Fruit fly (Drosophila melanogaster): ENCODE data around the gene Cyp9f3.

The Cyp9f3 gene

DNA sequence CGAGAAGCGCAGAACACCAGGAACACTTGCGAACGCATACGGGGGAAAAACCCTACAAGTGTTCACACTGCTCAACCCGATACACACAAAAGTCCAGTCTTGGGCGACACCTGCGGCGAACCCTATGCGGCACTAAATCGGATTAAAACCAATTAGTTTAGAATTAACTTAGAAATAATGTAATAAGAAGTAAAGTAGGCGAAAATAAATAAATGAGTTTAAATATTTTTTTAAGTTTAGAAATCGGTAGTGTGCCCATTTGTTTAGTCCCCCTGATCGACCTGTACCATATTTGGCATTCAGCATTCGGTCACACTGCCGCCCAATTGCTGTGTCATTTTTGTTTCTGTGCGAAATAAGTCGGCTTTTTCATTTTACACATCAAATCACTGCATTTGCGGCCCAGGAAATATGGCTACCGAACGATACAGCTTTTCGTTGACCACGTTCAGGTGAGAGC lies 32.3 kb upstream of the Cyp9f3 start, which contains the start of gene Prosalpha2 (continued):
- TF ChIP-seq Hmr (GFP tag; optimal IDR thresholded peaks at IDR 0.05) (no peak), ken (GFP tag; IDR thresholded peaks at IDR 0.05) (no peak), trem (tag; optimal IDR thresholded peaks at IDR 0.05) (peak; percentile 80), zf30C (GFP tag; optimal IDR thresholded peaks at IDR 0.05) (peak; percentile 19), CG14860 (GFP tag; IDR thresholded peaks at IDR 0.05; ENCODE audit: partially characterized antibody) (no peak), CG18476 (GFP tag; optimal IDR thresholded peaks at IDR 0.05) (no peak), Bteb2 (GFP tag; optimal IDR thresholded peaks at IDR 0.05) (no peak), Ptx1 (GFP tag; IDR thresholded peaks at IDR 0.05) (peak; percentile 21; the same call in 1 of the 2 replicates), CG14710 (tag; optimal IDR thresholded peaks at IDR 0.05) (peak; percentile 80), pita (GFP tag; optimal IDR thresholded peaks at IDR 0.05) (no peak), CG15514 (GFP tag; optimal IDR thresholded peaks at IDR 0.05) (peak; percentile 62), CG34224 (GFP tag; IDR thresholded peaks at IDR 0.05; ENCODE audit: partially characterized antibody) (no peak), CG2712 (tag; optimal IDR thresholded peaks at IDR 0.05) (peak; percentile 28), CG3847 (GFP tag; IDR thresholded peaks at IDR 0.05) (no peak), hb (GFP tag; IDR thresholded peaks at IDR 0.05; ENCODE audit: partially characterized antibody) (no peak), gfzf (GFP tag; optimal IDR thresholded peaks at IDR 0.05) (peak; percentile 83), CG10431 (GFP tag; optimal IDR thresholded peaks at IDR 0.05) (no peak), CG17361 (GFP tag; IDR thresholded peaks at IDR 0.05) (0 out of 3 replicates have a peak, but pooled peaks have one; percentile 27), CG33213 (GFP tag; optimal IDR thresholded peaks at IDR 0.05) (peak; percentile 5), insv (GFP tag; optimal IDR thresholded peaks at IDR 0.05) (peak in 1 of 2 experiments; percentile 31), phol (tag; optimal IDR thresholded peaks at IDR 0.05) (peak; percentile 46), CG5245 (GFP tag; optimal IDR thresholded peaks at IDR 0.05) (no peak), CG13775 (GFP tag; optimal IDR thresholded peaks at IDR 0.05) (peak; percentile 5), CG8290 (GFP tag; optimal IDR thresholded peaks at IDR 0.05) (peak; percentile 9), CG8290 (tag; optimal IDR thresholded peaks at IDR 0.05) (no peak), gem (tag; optimal IDR thresholded peaks at IDR 0.05) (no peak), CG13424 (tag; optimal IDR thresholded peaks at IDR 0.05) (peak; percentile 20), Sry-β (GFP tag; optimal IDR thresholded peaks at IDR 0.05) (peak; percentile 19), Ets97D (GFP tag; optimal IDR thresholded peaks at IDR 0.05) (peak; percentile 2), MESR4 (GFP tag; optimal IDR thresholded peaks at IDR 0.05) (peak; percentile 66), sqz (GFP tag; optimal IDR thresholded peaks at IDR 0.05) (no peak), CTCF (GFP tag; optimal IDR thresholded peaks at IDR 0.05) (peak; percentile 9), Mad (GFP tag; optimal IDR thresholded peaks at IDR 0.05) (no peak), Hmx (GFP tag; optimal IDR thresholded peaks at IDR 0.05) (no peak), CG10565 (GFP tag; optimal IDR thresholded peaks at IDR 0.05) (no peak), GATAe (GFP tag; conservative IDR thresholded peaks at IDR 0.05) (no peak), Hr39 (optimal IDR thresholded peaks at IDR 0.05) (no peak), CG11560 (tag; IDR thresholded peaks at IDR 0.05) (no peak), nom (GFP tag; optimal IDR thresholded peaks at IDR 0.05) (peak; percentile 1), CG13894 (tag; optimal IDR thresholded peaks at IDR 0.05) (peak; percentile 23), CG6689 (GFP tag; IDR thresholded peaks at IDR 0.05) (no peak), slbo (GFP tag; IDR thresholded peaks at IDR 0.05) (peak; percentile 39), ssp (GFP tag; IDR thresholded peaks at IDR 0.05) (peak; percentile 38), grau (tag; optimal IDR thresholded peaks at IDR 0.05) (peak; percentile 18), CG7357 (GFP tag; IDR thresholded peaks at IDR 0.05) (peak; percentile 93), CG2120 (GFP tag; optimal IDR thresholded peaks at IDR 0.05) (peak; percentile 52), lmd (GFP tag; IDR thresholded peaks at IDR 0.05) (peak; percentile 15; the same call in 1 of the 2 replicates), Mrtf (GFP tag; IDR thresholded peaks at IDR 0.05) (no peak), HmgZ (tag; optimal IDR thresholded peaks at IDR 0.05) (peak; percentile 13), CG15479 (GFP tag; optimal IDR thresholded peaks at IDR 0.05) (no peak), CG8924 (tag; optimal IDR thresholded peaks at IDR 0.05) (peak; percentile 11), CG1603 (tag; optimal IDR thresholded peaks at IDR 0.05) (peak; percentile 55)

Measured in whole organism, embryonic.